Fruit fly (Drosophila melanogaster): ENCODE measurements around the gene CG2186.

DNA sequence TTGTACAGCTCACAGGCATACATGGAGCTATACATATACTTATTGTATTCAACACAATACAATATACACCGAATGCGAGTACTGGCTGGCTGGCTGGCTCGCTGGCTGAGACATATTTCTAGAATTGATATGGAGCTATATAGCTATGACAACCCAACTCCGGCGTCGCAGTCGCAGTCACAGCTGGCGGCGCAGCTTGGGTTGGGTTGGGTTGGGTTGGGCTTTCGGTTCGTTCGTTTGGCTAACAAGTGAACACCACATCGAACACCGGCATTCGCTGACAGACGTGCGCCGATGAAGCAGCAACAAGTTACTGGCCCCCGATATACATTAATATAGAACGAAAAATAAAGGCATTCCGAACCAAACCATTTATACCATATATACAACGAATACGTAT lies 18.5 kb upstream of the CG2186 start, which contains the start of gene CG15210:
- TF ChIP-seq Blimp-1 (GFP tag; optimal IDR thresholded peaks at IDR 0.05) (no peak), OdsH (GFP tag; optimal IDR thresholded peaks at IDR 0.05) (no peak), dsx (GFP tag; optimal IDR thresholded peaks at IDR 0.05; ENCODE audit: poor library complexity, severe bottlenecking) (no peak), CG8319 (GFP tag; optimal IDR thresholded peaks at IDR 0.05) (no peak), fd85E (GFP tag; optimal IDR thresholded peaks at IDR 0.05) (no peak), CG11762 (GFP tag; optimal IDR thresholded peaks at IDR 0.05; ENCODE audit: insufficient read depth) (no peak), Eip78C (GFP tag) (peak; percentile 29), fkh (GFP tag; optimal IDR thresholded peaks at IDR 0.05) (peak; percentile 27), Hr38 (GFP tag; optimal IDR thresholded peaks at IDR 0.05) (no peak), Sox14 (GFP tag; optimal IDR thresholded peaks at IDR 0.05) (no peak), CG4318 (GFP tag; optimal IDR thresholded peaks at IDR 0.05) (no peak), salr (GFP tag; optimal IDR thresholded peaks at IDR 0.05) (no peak), topi (GFP tag; optimal IDR thresholded peaks at IDR 0.05) (no peak), CG10631 (GFP tag; optimal IDR thresholded peaks at IDR 0.05) (no peak)

Data from whole organism, prepupa.